Worm (Caenorhabditis elegans) whole organism, dauer: Measurements from ENCODE around the gene ZK829.1.

Source experiments
- unc-62 ChIP-seq: sonication (generic microtip); optimal IDR thresholded peaks from 2 replicates; lab custom pipeline; 2017; ENCODE audit warnings: missing biosample characterization, missing genetic modification reagents, missing genetic modification characterization

Gene ZK829.1

ce11 chrIV:11942313-11942712, at the start of gene ZK829.1:
ZK829.1 (minus strand) TSS chrIV:11942413.
- no peak for TF ChIP-seq unc-62 (GFP tag; lab: Kevin White, UChicago)

DNA sequence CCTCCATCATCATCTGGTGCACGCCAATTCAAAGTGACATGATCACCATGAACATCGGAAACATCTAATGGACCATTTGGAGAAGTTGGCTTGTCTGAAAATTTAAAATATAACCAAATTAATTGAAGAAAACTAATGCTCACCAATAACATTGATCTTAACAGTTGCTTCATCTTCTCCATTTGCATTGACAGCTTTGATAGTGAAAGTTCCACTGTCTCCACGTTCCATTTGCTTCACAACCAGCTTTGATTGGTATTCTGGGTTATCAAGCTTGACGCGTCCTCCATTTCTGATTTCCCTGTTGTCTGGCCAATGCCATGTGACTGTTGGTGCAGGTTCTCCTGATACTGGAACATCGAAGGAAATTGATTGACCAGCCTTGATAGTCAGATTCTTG, 44.2 kb upstream of the ZK829.1 start:
- TF ChIP-seq unc-62 (GFP tag; lab: Kevin White, UChicago), result no peak

DNA sequence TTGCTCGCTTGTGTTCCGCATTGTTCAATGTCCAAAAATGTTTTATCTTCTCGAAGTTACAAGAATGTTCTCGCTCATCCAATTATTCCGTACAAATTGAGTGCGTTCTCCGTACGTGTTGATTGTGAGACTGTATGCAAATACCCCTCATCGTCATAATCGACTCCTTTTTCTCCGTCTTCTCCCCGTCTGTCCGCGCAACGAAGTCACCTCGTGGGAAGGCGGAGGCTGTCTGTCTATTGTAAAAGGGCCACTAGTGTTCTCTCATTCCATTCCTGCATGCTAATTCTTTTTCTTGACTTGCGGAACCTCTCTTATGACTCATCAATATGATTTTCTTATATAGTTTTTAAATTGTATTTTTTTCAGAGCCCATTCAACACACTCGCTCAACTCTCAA, 28.0 kb upstream of the ZK829.1 start, which contains the start of gene ZK829.9:
ZK829.9 (plus strand) TSS at position 364 of the 400 bp plus-strand sequence.
- TF ChIP-seq unc-62 (GFP tag; lab: Kevin White, UChicago), result no peak

DNA sequence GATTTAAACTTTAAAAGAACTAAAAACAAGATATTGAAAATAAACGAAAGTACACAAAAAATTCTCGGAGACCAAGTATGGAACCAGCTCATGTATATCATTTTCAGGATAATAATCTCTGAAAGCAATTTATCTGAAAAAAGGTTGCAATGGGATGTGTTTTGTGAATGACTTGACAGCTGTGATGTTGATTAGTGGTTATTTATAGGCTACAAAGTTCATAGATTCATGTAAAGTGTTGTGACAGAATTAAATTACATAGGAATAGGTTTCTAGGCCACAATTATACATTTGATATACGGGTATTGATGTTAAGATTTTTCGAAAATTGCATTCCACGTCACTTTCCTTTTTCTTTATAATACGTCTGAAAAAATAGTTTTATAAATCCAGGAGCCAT, 23.1 kb upstream of the ZK829.1 start, which contains the start of gene srj-1:
srj-1 (minus strand) TSS at position 101 of the 400 bp plus-strand sequence.
- no peak for TF ChIP-seq unc-62 (GFP tag; lab: Kevin White, UChicago)

DNA sequence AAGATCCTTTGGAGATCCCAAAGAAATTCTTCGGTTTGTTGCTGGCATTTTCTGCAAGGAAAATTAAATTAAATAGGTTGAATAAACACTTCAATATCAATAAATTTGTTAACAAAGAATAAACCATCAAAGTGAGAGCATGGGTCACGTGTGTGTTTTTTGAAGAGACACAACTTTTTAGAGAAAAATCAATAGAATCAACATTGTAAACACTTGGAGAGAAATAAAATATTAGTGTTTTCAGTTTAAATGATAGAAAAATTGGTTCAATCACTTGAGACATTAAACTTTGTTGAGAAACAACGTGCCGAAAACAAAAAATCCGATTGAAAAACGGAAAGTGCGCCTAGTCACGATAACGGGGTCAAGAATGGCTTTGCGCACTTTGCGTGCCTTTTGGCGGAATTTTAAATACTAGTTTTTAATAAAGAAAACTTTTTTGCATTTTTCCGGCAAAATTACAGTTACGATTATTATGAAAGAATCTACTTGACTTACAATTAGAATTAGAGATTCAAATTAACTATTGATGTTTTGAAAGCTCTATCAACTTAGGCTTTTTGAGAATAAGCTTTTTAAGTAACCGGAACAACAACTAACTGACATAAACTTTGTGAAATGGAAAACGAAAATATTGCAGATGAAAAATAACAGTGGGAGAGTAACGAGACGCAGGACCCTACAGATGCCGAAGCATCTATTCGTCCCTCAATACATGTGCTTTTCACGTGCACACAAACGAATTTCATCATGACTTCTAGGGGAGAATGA, 19.5 kb upstream of the ZK829.1 start, which contains the start of gene ZK829.7:
ZK829.7 (minus strand) TSS at position 51 of the 771 bp plus-strand sequence.
- TF ChIP-seq unc-62 (GFP tag; lab: Kevin White, UChicago), result no peak

DNA sequence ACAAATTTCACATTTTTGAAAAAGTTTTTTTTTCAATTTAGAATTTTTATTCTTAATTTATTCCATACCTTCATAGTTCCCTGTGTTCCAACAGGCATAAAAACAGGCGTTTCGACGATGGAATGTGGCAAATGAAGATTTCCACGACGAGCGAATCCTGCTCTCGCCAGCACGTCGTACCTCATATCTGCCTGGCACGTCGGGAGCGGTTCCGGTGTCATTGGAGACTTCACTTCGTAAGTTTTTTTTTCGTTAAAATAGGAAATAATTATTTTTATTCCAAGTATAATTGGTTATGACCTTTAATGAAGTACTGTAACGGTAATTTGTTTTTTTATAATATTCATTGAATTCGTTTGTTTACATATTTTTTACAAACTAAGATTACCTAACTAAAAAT, 17.4 kb upstream of the ZK829.1 start, which contains the start of gene tgt-1:
tgt-1 (minus strand) TSS at position 232 of the 400 bp plus-strand sequence.
- no peak for TF ChIP-seq unc-62 (GFP tag; lab: Kevin White, UChicago)

- no peak for TF ChIP-seq unc-62 (GFP tag; lab: Kevin White, UChicago)
Observed at ce11 chrIV:11957074-11957473, 14.9 kb upstream of the ZK829.1 start.

- peak; percentile 29 for TF ChIP-seq unc-62 (GFP tag; lab: Kevin White, UChicago)
Observed at ce11 chrIV:11956387-11956786, 14.2 kb upstream of the ZK829.1 start.

- TF ChIP-seq unc-62 (GFP tag; lab: Kevin White, UChicago), result no peak
Observed at ce11 chrIV:11955592-11955991, 13.4 kb upstream of the ZK829.1 start.

DNA sequence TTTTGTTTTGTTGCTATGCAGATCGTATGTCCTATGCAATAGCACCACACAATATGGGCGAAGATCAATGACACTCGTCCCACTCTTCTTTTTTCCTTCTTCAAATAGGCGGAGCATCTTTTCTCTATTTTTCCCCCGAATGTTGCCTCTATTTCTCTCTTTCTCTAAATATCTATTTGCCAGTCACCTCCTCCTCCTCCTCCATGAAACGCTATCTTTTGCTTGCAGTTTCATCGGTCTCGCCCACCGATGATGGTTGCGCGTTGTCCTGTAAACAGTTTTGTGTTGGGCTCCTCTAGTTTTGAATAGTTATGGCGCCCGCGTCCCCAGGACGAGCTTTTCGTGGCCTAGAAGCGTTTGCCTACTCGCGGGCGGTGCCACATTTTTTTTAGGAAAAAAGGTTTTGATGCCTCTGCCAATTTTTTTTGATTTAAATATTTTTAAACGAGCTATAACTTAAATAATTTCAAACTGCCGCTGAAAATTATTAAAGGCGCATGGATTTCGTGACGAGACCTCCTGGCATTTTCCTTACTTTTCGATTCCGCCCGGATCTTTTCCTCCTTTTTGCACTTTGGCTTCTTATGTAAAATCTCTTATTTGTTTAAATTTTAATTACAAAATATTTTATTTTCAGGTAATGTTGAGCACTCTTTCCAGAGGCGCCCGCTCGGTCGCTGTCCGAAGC, 10.5 kb upstream of the ZK829.1 start, which contains the start of gene gdh-1:
gdh-1 (plus strand) TSS at position 638 of the 688 bp plus-strand sequence.
- no peak for TF ChIP-seq unc-62 (GFP tag; lab: Kevin White, UChicago)

DNA sequence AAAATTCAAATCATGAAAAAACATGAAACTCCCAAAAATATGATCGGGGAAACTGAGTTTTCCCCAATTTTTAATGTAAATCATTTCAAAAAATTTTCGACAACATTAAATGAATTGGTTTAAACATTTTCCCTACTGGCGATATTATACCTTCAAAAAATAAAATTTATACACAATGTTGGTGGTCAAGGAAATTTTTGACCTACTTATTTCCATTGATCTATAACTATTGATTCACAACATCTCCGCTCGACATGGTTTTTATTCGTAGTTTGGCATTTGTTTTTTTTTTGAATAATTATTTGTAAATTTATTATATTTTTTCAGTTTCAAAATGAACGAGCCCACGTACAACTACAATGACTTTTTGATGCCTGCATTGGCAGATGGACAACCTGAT, 8.1 kb upstream of the ZK829.1 start, which contains the start of gene tbx-36:
tbx-36 (plus strand) TSS at position 301 of the 400 bp plus-strand sequence.
- no peak for TF ChIP-seq unc-62 (GFP tag; lab: Kevin White, UChicago)

DNA sequence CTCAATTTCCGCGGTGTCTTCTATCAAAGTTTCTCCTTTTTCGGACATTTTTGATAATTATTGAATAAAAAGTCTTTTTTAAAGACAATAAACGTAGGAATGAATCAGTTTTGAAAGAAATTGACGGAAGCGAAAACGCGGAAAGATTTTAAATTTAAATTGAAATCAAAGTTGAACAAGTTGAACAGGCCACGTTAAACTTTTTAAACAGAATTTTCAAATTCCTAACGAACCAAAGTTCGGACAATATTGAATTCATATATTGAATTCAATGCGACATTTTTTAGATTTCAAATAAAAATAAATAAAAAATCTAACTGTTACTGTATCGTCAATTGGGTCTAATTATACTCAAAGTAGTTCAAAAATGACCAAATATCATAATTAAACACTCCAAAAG, 7.5 kb upstream of the ZK829.1 start, which contains the start of gene hdl-1:
hdl-1 (minus strand) TSS at position 101 of the 400 bp plus-strand sequence.
- no peak for TF ChIP-seq unc-62 (GFP tag; lab: Kevin White, UChicago)

DNA sequence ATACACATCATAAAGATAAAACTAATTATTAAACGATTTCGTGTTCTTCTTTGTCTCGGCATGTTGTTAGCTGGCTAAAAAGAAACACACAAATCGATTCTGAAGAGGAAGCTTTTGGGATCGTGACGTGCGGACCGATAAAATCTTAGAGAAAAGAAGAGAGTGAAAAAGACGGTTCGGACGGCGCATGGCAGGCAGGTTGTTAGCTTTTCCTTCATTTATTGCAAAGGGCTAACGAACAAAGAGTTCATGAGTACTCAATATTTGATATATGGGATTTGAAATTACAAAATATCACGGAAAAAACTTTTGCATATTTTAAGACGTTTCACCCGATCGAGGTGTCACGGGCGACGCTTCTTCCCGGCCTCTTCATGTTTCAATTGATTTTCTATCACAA, 3.4 kb upstream of the ZK829.1 start, which contains the start of gene ZK829.3:
ZK829.3 (minus strand) TSS at position 101 of the 400 bp plus-strand sequence.
- no peak for TF ChIP-seq unc-62 (GFP tag; lab: Kevin White, UChicago)

- no peak for TF ChIP-seq unc-62 (GFP tag; lab: Kevin White, UChicago)
Observed at ce11 chrIV:11938554-11938953, 3.7 kb downstream of the ZK829.1 start.

ce11 chrIV:11937087-11937486, 5.1 kb downstream of the ZK829.1 start, which contains the start of gene slc-5A12:
slc-5A12 (plus strand) TSS chrIV:11937419.
- no peak for TF ChIP-seq unc-62 (GFP tag; lab: Kevin White, UChicago)

ce11 chrIV:11930572-11930971, 11.6 kb downstream of the ZK829.1 start, which contains the start of gene nhx-9:
nhx-9 (plus strand) TSS chrIV:11930872.
- TF ChIP-seq unc-62 (GFP tag; lab: Kevin White, UChicago), result no peak
